Fruit fly (Drosophila melanogaster) S2 (cell line): Measurements from ENCODE around the gene CG5440.

Experiments
- CG8478 ChIP-seq: fragments of >200 bp; optimal IDR thresholded peaks from 2 replicates; lab custom pipeline; 2018
- CTCF ChIP-seq, 2 experiments: fragments of >200 bp; optimal IDR thresholded peaks; 2 replicates each; lab custom pipeline; 2018

The CG5440 gene

dm6 chr2L:1333828-1334227 lies at the start of gene CG5440:
CG5440 (plus strand) TSS chr2L:1334128.
- TF ChIP-seq CTCF (optimal IDR thresholded peaks at IDR 0.05; lab: Kevin White, UChicago) (no peak), CG8478 (lab: Kevin White, UChicago) (no peak)

DNA sequence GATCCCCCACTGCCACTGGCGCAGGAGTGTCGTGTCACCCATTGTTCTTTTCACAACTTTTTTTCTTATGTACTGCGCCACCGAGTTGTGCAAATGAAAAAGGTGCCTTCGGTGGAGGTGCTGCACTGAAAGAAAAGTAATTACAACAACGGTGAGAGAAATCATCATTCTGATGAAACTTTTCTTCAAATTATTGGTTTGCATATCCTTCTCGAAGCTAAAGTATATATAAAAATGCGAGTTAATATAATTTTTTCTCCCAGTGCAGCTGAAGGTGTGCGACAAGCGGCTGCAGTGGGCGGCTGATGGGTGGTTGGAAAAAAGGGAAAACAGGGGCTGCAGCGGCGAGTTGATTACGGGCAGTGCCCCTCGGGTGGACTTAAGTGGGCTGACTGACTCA lies 21.6 kb upstream of the CG5440 start:
- no peak for TF ChIP-seq CG8478 (lab: Kevin White, UChicago)
- no peak for TF ChIP-seq CTCF (optimal IDR thresholded peaks at IDR 0.05; lab: Kevin White, UChicago)

dm6 chr2L:1315283-1315682 lies 18.6 kb upstream of the CG5440 start:
- TF ChIP-seq CTCF (optimal IDR thresholded peaks at IDR 0.05; lab: Kevin White, UChicago) (no peak), CG8478 (lab: Kevin White, UChicago) (no peak)

DNA sequence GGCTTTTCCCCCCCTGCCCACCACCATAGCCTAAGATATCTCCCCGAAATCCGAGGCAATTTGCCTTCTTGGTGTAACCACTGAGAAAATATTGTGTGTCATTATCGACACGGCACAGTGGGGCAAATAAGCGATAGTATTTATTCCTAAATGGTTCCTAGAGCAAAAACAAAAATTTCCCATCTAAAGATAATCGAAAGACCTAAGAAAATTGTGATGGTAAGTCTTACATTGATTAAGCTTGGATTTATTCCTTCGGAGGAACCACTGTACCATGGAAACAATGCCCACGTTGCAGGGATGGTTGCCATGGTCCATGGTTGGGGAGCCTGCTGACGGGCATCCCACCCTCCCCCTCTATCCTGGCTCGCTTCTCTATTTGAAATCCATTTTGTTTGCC lies 17.5 kb upstream of the CG5440 start:
- no peak for TF ChIP-seq CTCF (optimal IDR thresholded peaks at IDR 0.05; lab: Kevin White, UChicago)
- no peak for TF ChIP-seq CG8478 (lab: Kevin White, UChicago)

- no peak for TF ChIP-seq CTCF (optimal IDR thresholded peaks at IDR 0.05; lab: Kevin White, UChicago)
- no peak for TF ChIP-seq CG8478 (lab: Kevin White, UChicago)
These were observed 5.1 kb upstream of the CG5440 start, which contains the start of gene a5 for dm6 chr2L:1328861-1329260. a5 (plus strand) TSS chr2L:1329161.

- no peak for TF ChIP-seq CG8478 (lab: Kevin White, UChicago)
- no peak for TF ChIP-seq CTCF (optimal IDR thresholded peaks at IDR 0.05; lab: Kevin White, UChicago)
These were observed 8.1 kb downstream of the CG5440 start, which contains the start of gene CG33923 for dm6 chr2L:1341995-1342394. CG33923 (minus strand) TSS chr2L:1342095.

DNA sequence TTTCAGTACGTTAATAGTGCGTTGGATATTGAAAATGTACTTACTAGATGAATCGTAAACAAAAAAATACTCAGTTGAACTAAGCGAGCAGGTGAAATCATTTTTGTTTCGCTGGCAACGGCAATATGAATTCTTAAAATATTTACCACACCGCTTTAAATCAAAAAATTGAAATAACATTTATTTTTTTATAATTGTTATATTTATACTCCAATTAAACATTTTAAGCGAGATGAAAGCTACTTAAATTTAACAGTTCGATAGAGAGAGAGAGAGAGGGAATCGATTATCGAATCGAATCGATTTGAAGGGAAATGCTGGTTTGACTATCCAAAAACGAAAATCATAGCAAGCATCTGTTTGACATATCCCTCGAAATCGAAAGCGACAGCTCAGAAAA lies 10.1 kb downstream of the CG5440 start, which contains the start of the genes CG33922 and Cdlc2:
TSS of gene CG33922 (minus strand) at position 101 of the 400 bp plus-strand sequence.
TSS of gene Cdlc2 (plus strand) at position 330 of the 400 bp plus-strand sequence.
- no peak for TF ChIP-seq CG8478 (lab: Kevin White, UChicago)
- TF ChIP-seq CTCF (optimal IDR thresholded peaks at IDR 0.05; lab: Kevin White, UChicago): no peak

- TF ChIP-seq CTCF (optimal IDR thresholded peaks at IDR 0.05; lab: Kevin White, UChicago) (peak; percentile 16 to 53), CG8478 (lab: Kevin White, UChicago) (no peak)
These were observed 12.1 kb downstream of the CG5440 start for dm6 chr2L:1346034-1346433.

DNA sequence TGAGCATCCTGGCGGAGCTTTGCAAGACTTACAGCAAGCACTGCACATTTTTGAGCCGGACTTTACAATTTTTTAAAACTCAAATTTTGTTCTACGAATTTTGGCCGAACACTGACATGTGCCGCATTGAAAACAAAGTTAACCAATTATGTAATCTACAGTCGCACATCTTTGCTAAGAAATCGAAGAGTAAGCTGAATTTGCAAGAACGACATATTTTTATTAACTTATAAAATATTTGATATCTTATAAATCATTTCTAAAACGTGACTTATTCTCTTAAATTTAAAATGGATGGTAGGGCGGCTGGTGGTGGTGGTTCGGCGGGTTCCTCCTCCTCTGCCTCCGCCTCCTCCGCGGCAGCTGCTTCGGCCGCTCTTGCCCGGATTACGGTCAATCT lies 18.8 kb downstream of the CG5440 start, which contains the start of gene CG5556:
TSS of gene CG5556 (minus strand) at position 101 of the 400 bp plus-strand sequence.
- TF ChIP-seq CG8478 (lab: Kevin White, UChicago) (no peak), CTCF (optimal IDR thresholded peaks at IDR 0.05; lab: Kevin White, UChicago) (no peak)

DNA sequence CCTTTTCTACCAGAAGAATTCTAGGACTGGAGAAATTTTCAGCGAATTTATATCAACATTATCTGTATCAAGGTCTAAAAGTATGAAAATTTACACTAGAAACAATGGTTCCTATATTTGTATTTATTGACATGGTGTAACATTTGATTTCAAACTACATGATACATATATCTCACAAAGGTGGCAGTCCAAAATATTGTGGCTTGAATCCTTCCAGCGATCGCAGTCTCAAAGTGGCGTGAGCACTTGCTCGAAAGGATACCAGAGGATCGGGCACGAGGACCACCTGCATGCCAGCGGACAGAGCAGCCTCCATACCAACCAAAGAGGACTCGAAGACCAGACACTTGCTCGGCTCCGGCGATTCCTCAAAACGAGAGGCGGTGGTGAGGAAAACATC lies 20.1 kb downstream of the CG5440 start, which contains the start of gene CG5561:
TSS of gene CG5561 (minus strand) at position 101 of the 400 bp plus-strand sequence.
- TF ChIP-seq CG8478 (lab: Kevin White, UChicago): no peak
- TF ChIP-seq CTCF (optimal IDR thresholded peaks at IDR 0.05; lab: Kevin White, UChicago): no peak

DNA sequence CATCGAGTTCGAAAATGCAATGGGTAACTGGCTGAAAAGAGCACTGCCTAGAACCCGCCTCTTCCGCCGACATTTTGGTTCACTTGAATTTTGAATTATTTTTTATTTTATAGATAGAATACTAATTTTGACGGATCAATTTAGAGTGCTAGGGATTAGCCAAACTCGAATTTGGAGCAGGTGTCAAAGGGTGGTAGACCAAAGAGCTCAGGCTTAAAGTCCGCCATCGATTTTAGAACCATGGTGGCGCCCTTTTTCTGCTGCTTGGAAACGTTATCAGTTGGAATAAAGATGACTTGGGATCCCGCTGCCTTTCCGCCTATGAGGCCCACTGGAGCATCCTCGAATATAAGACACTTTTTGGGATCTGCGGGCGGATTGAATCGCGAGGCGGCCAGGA lies 20.9 kb downstream of the CG5440 start, which contains the start of gene CG31924:
TSS of gene CG31924 (minus strand) at position 101 of the 400 bp plus-strand sequence.
- TF ChIP-seq CTCF (optimal IDR thresholded peaks at IDR 0.05; lab: Kevin White, UChicago): no peak
- no peak for TF ChIP-seq CG8478 (lab: Kevin White, UChicago)

- TF ChIP-seq CTCF (optimal IDR thresholded peaks at IDR 0.05; lab: Kevin White, UChicago) (no peak), CG8478 (lab: Kevin White, UChicago) (no peak)
These were observed 21.9 kb downstream of the CG5440 start, which contains the start of gene CG5565 for dm6 chr2L:1355824-1356223. CG5565 (minus strand) TSS chr2L:1355924.

dm6 chr2L:1359690-1360089 lies 25.8 kb downstream of the CG5440 start, which contains the start of gene CG31659:
CG31659 (minus strand) TSS chr2L:1359790.
- TF ChIP-seq CG8478 (lab: Kevin White, UChicago) (no peak), CTCF (optimal IDR thresholded peaks at IDR 0.05; lab: Kevin White, UChicago) (no peak)

- TF ChIP-seq CTCF (optimal IDR thresholded peaks at IDR 0.05; lab: Kevin White, UChicago) (peak; percentile 65 to 82), CG8478 (lab: Kevin White, UChicago) (no peak)
These were observed 28.1 kb downstream of the CG5440 start, which contains the start of gene NLaz for dm6 chr2L:1361771-1362632. NLaz (minus strand) TSS chr2L:1361821.

- no peak for TF ChIP-seq CTCF (optimal IDR thresholded peaks at IDR 0.05; lab: Kevin White, UChicago)
- TF ChIP-seq CG8478 (lab: Kevin White, UChicago): no peak
These were observed 31.1 kb downstream of the CG5440 start for dm6 chr2L:1365037-1365436.
